Worm (Caenorhabditis elegans): ENCODE data around the gene pepm-1.

- TF ChIP-seq skn-1 (tag; optimal IDR thresholded peaks at IDR 0.05): no peak
- no peak for TF ChIP-seq lin-13 (GFP tag; optimal IDR thresholded peaks at IDR 0.05)
- no peak for TF ChIP-seq nhr-71 (tag; optimal IDR thresholded peaks at IDR 0.05)
- no peak for TF ChIP-seq nhr-11 (tag; optimal IDR thresholded peaks at IDR 0.05)
- TF ChIP-seq lir-3 (tag; optimal IDR thresholded peaks at IDR 0.05; ENCODE audit: poor library complexity): no peak
- no peak for TF ChIP-seq egl-27 (tag; optimal IDR thresholded peaks at IDR 0.05)
- TF ChIP-seq fkh-8 (tag; optimal IDR thresholded peaks at IDR 0.05): no peak
- no peak for TF ChIP-seq fos-1 (tag; optimal IDR thresholded peaks at IDR 0.05)
- no peak for TF ChIP-seq pqm-1 (tag; optimal IDR thresholded peaks at IDR 0.05)
- no peak for TF ChIP-seq F16B12.6 (tag; optimal IDR thresholded peaks at IDR 0.05)
Observed at ce11 chrV:14324502-14325467, 4.1 kb upstream of the pepm-1 start, which contains the start of the genes F47B8.4 and F47B8.18.
